Fruit fly (Drosophila melanogaster) ovary, adult (tissue): Measurements from ENCODE around the gene CG14383.

Source experiments
- CG17801 ChIP-seq: fragments of 200-800 bp; optimal IDR thresholded peaks from 2 replicates; lab custom pipeline; 2019; ENCODE audit warnings: missing biosample characterization, mild to moderate bottlenecking, missing genetic modification characterization, moderate library complexity; ENCODE audit not compliant: partially characterized antibody

Gene CG14383

DNA sequence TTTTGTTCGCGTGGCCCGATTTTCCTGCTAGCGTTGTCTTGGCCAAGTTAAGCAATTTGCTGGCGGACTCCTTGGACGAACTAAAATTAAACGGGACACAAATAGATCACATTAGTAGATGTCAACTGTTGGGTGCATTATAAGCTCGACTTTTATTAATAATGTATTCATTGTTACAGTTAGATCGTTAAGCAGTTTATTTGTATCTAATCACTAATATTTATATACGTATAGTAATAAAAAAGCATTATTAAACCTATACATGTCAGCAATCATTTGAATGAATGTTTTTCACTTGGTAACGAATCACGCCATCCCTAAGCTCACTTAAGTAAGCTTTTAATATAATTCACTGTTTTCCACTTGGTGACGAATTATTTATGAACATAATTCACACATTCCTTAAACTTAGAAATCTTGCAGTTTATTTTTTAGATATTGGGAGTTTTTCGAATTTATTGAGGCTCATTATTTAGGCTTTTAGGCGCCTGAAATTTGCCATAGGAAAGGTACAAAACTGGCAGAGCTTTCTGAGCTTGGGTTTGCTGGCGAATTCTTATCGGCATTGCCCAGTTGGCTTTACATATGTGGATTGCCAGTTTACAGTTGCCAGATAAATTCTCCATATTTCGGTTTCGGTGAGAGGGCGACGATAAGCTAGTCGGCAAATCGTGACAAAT is 10.8 kb downstream of the CG14383 start, which contains the start of the genes CG7381 and CG7091:
TSS of gene CG7381 (minus strand) at position 101 of the 680 bp plus-strand sequence.
TSS of gene CG7091 (plus strand) at position 630 of the 680 bp plus-strand sequence.
- TF ChIP-seq CG17801: no peak

DNA sequence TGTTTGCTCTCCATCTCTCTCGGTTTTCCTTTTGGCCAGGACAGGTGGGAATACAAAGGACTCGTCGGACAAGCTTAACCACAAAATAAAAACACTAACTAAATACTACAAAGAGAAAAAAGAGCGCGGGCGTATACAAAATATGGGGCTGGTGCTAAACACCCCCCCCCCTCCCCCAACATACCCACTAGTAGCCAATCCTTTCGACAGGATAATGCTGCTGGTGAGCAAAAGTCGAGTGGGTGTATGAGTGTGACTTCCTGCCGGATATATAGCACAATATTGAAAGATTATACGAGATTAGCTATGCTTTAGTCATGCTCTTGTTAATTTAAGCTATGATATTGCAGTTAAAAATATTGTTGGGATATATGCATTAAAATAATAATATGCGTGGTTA is 13.1 kb downstream of the CG14383 start:
- TF ChIP-seq CG17801: no peak

DNA sequence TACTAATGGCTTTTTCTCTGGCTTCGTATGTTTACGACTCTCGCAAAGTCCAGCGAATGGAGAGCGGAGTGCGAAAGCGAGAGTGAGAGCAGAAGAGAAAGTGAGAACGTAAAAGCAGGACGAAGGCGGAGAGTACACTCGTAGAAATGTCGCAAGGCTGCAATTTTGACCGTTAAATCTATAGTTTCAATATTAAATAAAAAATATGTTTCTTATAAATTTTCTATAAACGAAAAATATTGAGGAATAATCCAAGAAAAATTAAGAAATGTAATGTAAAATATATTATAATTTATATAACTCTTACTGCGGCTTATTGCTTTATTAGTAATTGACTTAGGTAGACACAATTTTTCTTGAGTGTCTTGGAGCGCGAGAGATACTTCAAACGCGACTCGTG is 13.9 kb downstream of the CG14383 start:
- TF ChIP-seq CG17801: no peak

DNA sequence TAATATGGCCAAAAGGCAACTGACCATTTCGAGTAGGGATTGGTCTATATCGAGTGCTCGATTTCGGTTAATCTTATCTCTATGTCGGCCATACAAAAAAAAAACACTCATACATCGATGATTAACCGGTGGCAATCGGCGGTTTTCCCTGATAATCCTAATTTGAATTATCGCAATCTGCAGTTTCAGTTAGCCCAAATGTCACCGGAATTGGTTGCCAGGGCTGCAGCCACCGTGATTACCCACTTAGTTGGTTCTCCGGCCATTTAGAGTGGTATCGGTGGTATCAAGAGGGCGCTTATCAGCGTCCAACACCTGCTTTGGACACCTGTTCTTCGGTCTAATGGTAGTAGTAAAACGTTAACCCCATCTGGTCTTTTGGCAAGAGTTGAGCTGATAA is 16.2 kb downstream of the CG14383 start:
- no peak for TF ChIP-seq CG17801

DNA sequence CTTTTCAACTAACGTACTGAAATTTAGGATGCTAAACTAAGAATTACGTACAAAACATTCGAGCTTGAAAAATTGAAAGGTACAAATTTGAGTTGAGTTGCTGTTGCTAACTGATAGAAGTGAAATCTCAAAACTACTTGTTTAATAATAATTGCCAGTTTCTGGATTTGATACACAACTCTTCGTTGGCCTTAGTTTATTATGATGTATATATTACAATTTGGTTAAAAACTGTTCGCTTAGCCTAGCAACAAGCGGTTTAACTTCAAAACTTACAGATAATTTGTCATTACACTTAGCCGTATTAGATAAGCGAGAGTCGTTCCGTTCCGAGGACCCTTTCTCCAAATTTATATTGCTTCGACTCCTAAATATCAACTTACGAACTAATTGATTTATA is 20.7 kb downstream of the CG14383 start, which contains the start of the genes CG14384 and grsm:
TSS of gene CG14384 (minus strand) at position 101 of the 400 bp plus-strand sequence.
TSS of gene grsm (minus strand) at position 101 of the 400 bp plus-strand sequence.
- no peak for TF ChIP-seq CG17801

DNA sequence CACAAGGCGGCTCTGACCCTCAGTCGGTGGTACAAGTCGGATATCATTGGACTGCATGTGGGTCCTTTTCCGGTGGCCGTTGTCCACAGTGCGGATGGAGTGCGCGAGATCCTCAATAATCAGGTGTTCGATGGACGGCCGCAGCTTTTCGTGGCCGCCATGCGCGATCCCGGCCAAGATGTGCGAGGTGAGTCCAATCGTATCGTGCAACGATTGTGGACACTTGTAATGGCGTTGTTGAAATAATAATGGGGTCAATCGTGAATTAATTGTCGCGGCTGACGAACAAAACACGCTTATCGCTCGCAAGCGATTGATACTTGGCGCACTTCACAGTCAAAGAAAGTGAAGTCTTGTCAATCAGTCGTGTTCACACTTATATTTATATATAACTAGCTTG is 24.3 kb downstream of the CG14383 start:
- TF ChIP-seq CG17801: no peak

DNA sequence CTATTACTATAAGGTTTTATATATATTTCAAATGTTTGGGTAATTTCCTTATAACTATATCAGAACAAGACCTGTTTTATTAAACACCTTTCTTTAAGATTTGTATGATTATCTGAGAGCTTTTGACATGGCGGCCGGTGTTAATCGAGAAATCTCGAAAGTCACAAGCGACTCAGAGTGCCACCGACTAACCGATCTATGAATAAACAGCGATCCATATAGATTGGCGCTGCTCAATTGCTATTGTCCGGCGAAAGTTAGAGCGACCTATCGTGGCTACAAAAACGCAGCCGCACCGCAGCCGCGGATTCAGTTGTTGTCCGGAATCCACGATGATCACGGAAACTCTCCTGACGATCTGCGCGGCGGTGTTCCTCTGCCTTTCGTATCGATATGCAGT is 24.8 kb downstream of the CG14383 start, which contains the start of gene Cyp304a1:
TSS of gene Cyp304a1 (plus strand) at position 301 of the 400 bp plus-strand sequence.
- no peak for TF ChIP-seq CG17801

DNA sequence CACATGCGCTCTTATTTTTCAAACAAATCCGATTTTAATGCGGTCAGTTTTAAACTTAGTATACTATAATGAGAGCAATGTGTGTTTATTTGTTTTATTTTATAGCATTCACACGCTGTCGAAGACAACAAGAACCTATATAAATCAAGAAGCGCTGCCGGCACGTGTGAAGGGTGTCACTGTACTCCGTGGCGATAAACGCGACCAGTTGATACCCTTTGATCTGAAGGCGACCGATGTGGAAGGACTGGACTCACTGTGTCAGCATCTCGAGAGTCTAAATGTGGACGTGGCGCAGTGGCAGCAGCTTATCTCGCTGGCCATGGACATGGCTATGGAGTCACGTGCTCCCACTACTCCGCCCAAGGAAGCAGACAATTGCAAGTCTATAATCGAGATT is 25.7 kb downstream of the CG14383 start:
- TF ChIP-seq CG17801: no peak

DNA sequence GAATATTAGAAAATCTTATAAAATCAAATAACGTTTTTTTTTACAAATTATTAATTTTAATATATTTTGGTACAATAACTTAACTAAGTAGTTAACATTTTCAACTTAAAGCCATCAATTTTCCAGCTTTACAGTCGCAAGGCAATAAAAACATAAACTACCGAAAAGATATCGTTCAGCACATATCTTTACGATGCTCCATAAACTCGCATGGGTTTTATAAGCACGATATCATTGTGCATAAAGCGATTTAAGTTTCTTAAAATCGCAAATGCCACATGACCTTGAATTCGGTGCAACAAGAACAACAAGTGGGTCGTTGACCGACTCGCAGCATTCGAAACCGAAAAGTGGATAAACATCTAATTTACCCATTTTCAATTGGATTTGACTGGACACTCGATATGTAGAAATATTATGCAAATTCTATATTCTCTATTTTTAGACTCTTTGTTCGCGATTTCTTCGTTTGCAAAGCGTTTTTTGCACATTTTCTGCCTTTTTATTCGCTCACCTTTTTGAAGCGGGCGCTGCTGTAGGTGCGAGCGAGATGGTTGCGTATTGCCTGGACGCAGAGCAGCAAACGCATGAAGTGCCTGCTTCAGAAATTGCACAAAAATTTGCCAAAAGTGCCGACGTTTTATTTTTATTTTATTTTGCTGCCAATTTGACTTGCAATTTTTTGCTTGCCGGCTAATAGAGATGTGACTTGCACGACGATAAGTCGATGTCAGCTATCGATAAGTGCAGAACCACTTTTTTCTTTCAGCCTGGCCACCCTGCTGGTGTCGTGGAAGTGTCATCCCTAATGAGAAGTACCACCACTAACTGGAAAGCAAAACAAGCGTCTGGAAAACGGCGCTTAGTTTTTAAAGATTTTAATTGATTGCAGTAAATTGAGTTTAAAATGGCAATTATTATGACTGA is 27.1 kb downstream of the CG14383 start, which contains the start of gene Spc25:
TSS of gene Spc25 (plus strand) at position 817 of the 927 bp plus-strand sequence.
- TF ChIP-seq CG17801: peak; percentile 15

DNA sequence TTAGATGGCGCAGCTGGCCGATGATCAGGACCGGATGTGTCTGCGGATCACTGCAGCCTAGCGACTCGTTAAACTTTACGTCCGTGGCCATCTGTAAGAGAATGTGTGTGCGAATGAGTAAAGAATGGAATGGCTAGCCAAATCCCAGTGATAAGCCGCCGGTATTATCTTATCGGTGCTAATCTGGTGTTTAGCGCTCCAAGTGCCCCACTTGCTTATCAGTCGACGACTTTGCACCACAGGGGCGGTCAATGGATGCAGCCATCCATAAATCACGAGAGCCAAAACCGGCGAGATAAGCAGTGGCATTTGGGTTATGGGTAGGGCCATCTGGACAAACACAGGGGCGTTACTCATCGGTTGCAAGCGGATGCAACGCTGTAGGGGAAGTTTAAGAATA is 28.1 kb downstream of the CG14383 start:
- no peak for TF ChIP-seq CG17801

DNA sequence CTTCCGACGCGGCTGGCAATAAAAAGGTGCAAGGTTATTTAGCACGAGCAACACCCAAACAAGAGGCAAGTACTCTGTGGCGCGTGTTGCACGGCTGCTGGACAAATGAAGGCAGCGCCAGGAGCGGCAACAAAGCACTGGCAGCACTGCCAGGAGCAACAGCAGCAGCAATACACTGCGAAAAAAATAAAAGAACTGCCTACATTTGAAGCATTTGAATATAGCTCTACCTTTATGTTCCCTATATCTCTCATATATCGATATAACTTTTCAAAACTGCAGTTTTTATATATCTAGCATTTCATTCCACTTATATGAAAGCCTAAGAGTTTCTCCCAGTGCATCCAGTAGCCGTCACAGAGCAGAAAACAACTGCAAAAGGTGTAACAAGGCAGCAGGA is 30.9 kb downstream of the CG14383 start:
- no peak for TF ChIP-seq CG17801
